Fruit fly (Drosophila melanogaster) Kc167 (cell line): ENCODE measurements around the gene CG9626.

Experiments used
- Myc ChIP-seq: fragments of >200 bp; optimal IDR thresholded peaks from 2 replicates; lab custom pipeline; 2017; ENCODE audit warnings: missing external identifiers
- h ChIP-seq: fragments of >200 bp; optimal IDR thresholded peaks from 3 replicates; lab custom pipeline; 2018; ENCODE audit warnings: missing external identifiers
- insv ChIP-seq: fragments of >200 bp; optimal IDR thresholded peaks from 3 replicates; lab custom pipeline; 2018; ENCODE audit warnings: missing external identifiers
- psq ChIP-seq: fragments of >200 bp; optimal IDR thresholded peaks from 2 replicates; lab custom pipeline; 2017; ENCODE audit warnings: missing external identifiers

- TF ChIP-seq insv (lab: Kevin White, UChicago), result no peak
- TF ChIP-seq Myc (lab: Kevin White, UChicago), result no peak
- no peak for TF ChIP-seq psq (lab: Kevin White, UChicago)
- no peak for TF ChIP-seq h (lab: Kevin White, UChicago)
These were observed 48.3 kb upstream of the CG9626 start for dm6 chr3R:8349106-8349448.
